Worm (Caenorhabditis elegans) whole organism, L4/young adult: ENCODE measurements around the gene glr-1.

Experiments used
- W03F9.2 ChIP-seq: fragments of 150-350 bp; optimal IDR thresholded peaks from 2 replicates; lab custom pipeline; 2014; ENCODE audit warnings: missing biosample characterization, missing genetic modification characterization
- dao-5 ChIP-seq: sonication (generic microtip); optimal IDR thresholded peaks from 2 replicates; lab custom pipeline; 2016; ENCODE audit warnings: missing genotype, missing genetic modification characterization, moderate library complexity, missing compliant biosample characterization
- him-1 ChIP-seq: sonication (generic microtip); optimal IDR thresholded peaks from 2 replicates; lab custom pipeline; 2016; ENCODE audit warnings: missing genotype, missing genetic modification reagents, missing genetic modification characterization, missing compliant biosample characterization

DNA sequence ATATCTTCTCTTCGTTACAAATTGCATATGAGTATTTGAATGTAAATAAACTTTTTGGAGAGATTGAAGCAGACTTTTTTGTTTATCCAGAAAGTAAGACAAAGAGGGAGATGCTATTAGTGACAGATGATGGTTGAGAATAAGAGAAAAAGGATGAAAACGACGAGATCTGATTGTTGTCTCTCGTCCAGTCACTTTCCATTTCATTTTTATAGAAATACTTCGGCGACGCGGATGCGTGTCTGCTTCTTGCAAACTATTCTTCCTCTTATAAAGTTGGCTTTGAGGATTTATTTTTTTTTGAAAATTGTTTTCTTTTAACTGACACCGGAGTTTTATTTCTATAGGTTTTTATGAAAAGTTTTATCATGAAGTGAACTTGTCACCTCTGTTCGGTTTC is 32.8 kb downstream of the glr-1 start:
- TF ChIP-seq W03F9.2 (tag; lab: Kevin White, UChicago) = no peak
- TF ChIP-seq dao-5 = no peak
- TF ChIP-seq him-1 (tag; lab: Kevin White, UChicago) = no peak
